Fruit fly (Drosophila melanogaster) whole organism, embryonic: ENCODE data around the gene Adsl.
A peak's percentile ranks its signal among the peaks of the same experiment; 100 is the strongest.

ENCODE experiments used
- CG1024 ChIP-seq: fragments of 200-800 bp; sonication (Bioruptor generic); IDR thresholded peaks from 2 replicates; pipeline ENCODE4 v1.3.6; 2022; ENCODE audit warnings: missing biosample characterization, missing genetic modification characterization
- CG10543 ChIP-seq: fragments of 200-800 bp; sonication (Bioruptor generic); optimal IDR thresholded peaks from 3 replicates; lab custom pipeline; 2017; ENCODE audit warnings: missing biosample characterization, mild to moderate bottlenecking, missing genetic modification characterization, moderate library complexity
- CG10654 ChIP-seq: fragments of 200-800 bp; sonication (Bioruptor generic); optimal IDR thresholded peaks from 2 replicates; lab custom pipeline; 2016; ENCODE audit warnings: missing biosample characterization, missing genetic modification characterization
- CG10959 ChIP-seq: fragments of 200-800 bp; sonication (Bioruptor generic); IDR thresholded peaks from 2 replicates; pipeline ENCODE4 v1.3.6; 2022; ENCODE audit warnings: missing biosample characterization, missing genetic modification characterization
- CG11085 ChIP-seq: fragments of 200-800 bp; sonication (Bioruptor generic); IDR thresholded peaks from 2 replicates; pipeline ENCODE4 v1.3.6; 2022; ENCODE audit warnings: missing biosample characterization, missing genetic modification characterization
- CG12071 ChIP-seq: fragments of 200-800 bp; sonication (Bioruptor generic); optimal IDR thresholded peaks from 3 replicates; lab custom pipeline; 2018; ENCODE audit warnings: missing biosample characterization, mild to moderate bottlenecking, missing genetic modification characterization
- CG14710 ChIP-seq: fragments of 200-800 bp; sonication (Bioruptor generic); optimal IDR thresholded peaks from 3 replicates; lab custom pipeline; 2019; ENCODE audit warnings: missing biosample characterization, mild to moderate bottlenecking, missing genetic modification characterization, moderate library complexity
- CG17912 ChIP-seq: fragments of 200-800 bp; sonication (Bioruptor generic); optimal IDR thresholded peaks from 2 replicates; lab custom pipeline; 2018; ENCODE audit warnings: missing biosample characterization, mild to moderate bottlenecking, missing genetic modification characterization
- CG2120 ChIP-seq: fragments of 200-800 bp; sonication (Bioruptor generic); optimal IDR thresholded peaks from 3 replicates; lab custom pipeline; 2016; ENCODE audit warnings: missing biosample characterization, missing genetic modification characterization
- CG31224 ChIP-seq: fragments of 200-800 bp; sonication (Bioruptor generic); IDR thresholded peaks from 2 replicates; pipeline ENCODE4 v1.3.6; 2022; ENCODE audit warnings: missing biosample characterization, missing genetic modification characterization
- CG32767 ChIP-seq: fragments of 200-800 bp; sonication (Bioruptor generic); IDR thresholded peaks from 2 replicates; pipeline ENCODE4 v1.3.6; 2022; ENCODE audit warnings: missing biosample characterization, missing genetic modification characterization
- CG3407 ChIP-seq: fragments of 200-800 bp; sonication (Bioruptor generic); optimal IDR thresholded peaks from 2 replicates; lab custom pipeline; 2018; ENCODE audit warnings: missing biosample characterization, mild to moderate bottlenecking, missing genetic modification characterization
- CG34422 ChIP-seq: fragments of 200-800 bp; sonication (Bioruptor generic); IDR thresholded peaks from 3 replicates; pipeline ENCODE4 v1.3.6; 2022; ENCODE audit warnings: missing biosample characterization, missing genetic modification characterization
- CG3838 ChIP-seq: fragments of 200-800 bp; sonication (Bioruptor generic); optimal IDR thresholded peaks from 3 replicates; lab custom pipeline; 2016; ENCODE audit warnings: missing biosample characterization, missing genetic modification characterization
- CG4328 ChIP-seq: fragments of 200-800 bp; sonication (Bioruptor generic); optimal IDR thresholded peaks from 3 replicates; lab custom pipeline; 2017; ENCODE audit warnings: missing biosample characterization, missing genetic modification reagents, missing genetic modification characterization
- CG4360 ChIP-seq: fragments of 200-800 bp; sonication (Bioruptor generic); IDR thresholded peaks from 2 replicates; pipeline ENCODE4 v1.3.6; 2022; ENCODE audit warnings: missing biosample characterization, missing genetic modification characterization
- CG4707 ChIP-seq: fragments of 200-800 bp; sonication (Bioruptor generic); optimal IDR thresholded peaks from 2 replicates; lab custom pipeline; 2018; ENCODE audit warnings: missing biosample characterization, mild to moderate bottlenecking, missing genetic modification characterization, moderate library complexity
- CG4854 ChIP-seq: fragments of 200-800 bp; sonication (Bioruptor generic); optimal IDR thresholded peaks from 2 replicates; lab custom pipeline; 2016; ENCODE audit warnings: missing biosample characterization, missing genetic modification characterization, inconsistent platforms
- CG8089 ChIP-seq: fragments of 200-800 bp; sonication (Bioruptor generic); optimal IDR thresholded peaks from 3 replicates; lab custom pipeline; 2016; ENCODE audit warnings: missing biosample characterization, missing genetic modification characterization
- CG8290 ChIP-seq, 3 experiments: fragments of 200-800 bp; sonication (Bioruptor generic); optimal IDR thresholded peaks; 2 replicates each; lab custom pipeline; 2016 to 2019; ENCODE audit warnings: missing biosample characterization in 3 of 3, missing genetic modification characterization in 3 of 3, mild to moderate bottlenecking in 2 of 3, moderate library complexity in 1 of 3
- CG8478 ChIP-seq: fragments of >200 bp; optimal IDR thresholded peaks from 2 replicates; lab custom pipeline; 2018
- CG9437 ChIP-seq: fragments of 200-800 bp; sonication (Bioruptor generic); optimal IDR thresholded peaks from 2 replicates; lab custom pipeline; 2018; ENCODE audit warnings: missing biosample characterization, mild to moderate bottlenecking, missing genetic modification characterization
- CG9727 ChIP-seq: fragments of 200-800 bp; sonication (Bioruptor generic); optimal IDR thresholded peaks from 3 replicates; lab custom pipeline; 2017; ENCODE audit warnings: missing biosample characterization, mild to moderate bottlenecking, missing genetic modification characterization
- CrebB ChIP-seq: fragments of 200-800 bp; sonication (Bioruptor generic); optimal IDR thresholded peaks from 3 replicates; lab custom pipeline; 2018; ENCODE audit warnings: missing biosample characterization, mild to moderate bottlenecking, missing genetic modification characterization
- D19B ChIP-seq: fragments of 200-800 bp; sonication (Bioruptor generic); optimal IDR thresholded peaks from 2 replicates; lab custom pipeline; 2017; ENCODE audit warnings: missing biosample characterization, mild to moderate bottlenecking, missing genetic modification characterization
- Dll ChIP-seq: fragments of 200-800 bp; sonication (Bioruptor generic); IDR thresholded peaks from 4 replicates; pipeline ENCODE4 v1.3.6; 2022; ENCODE audit warnings: missing biosample characterization, missing genetic modification characterization; ENCODE audit not compliant: partially characterized antibody
- Eip74EF ChIP-seq, 2 experiments: fragments of 200-800 bp in 1 of 2; fragments of >200 bp in 1 of 2; sonication (Bioruptor generic) in 1 of 2; optimal IDR thresholded peaks; 2 replicates each; lab custom pipeline; 2017 to 2019; ENCODE audit warnings: missing biosample characterization in 2 of 2, missing genetic modification characterization in 2 of 2, mild to moderate bottlenecking in 1 of 2, moderate library complexity in 1 of 2
- MTF-1 ChIP-seq: fragments of 200-800 bp; sonication (Bioruptor generic); optimal IDR thresholded peaks from 2 replicates; lab custom pipeline; 2018; ENCODE audit warnings: missing biosample characterization, mild to moderate bottlenecking, missing genetic modification characterization, borderline replicate concordance
- Mrtf ChIP-seq: fragments of 200-800 bp; sonication (Bioruptor generic); IDR thresholded peaks from 3 replicates; pipeline ENCODE4 v1.3.6; 2022; ENCODE audit warnings: missing biosample characterization, missing genetic modification characterization
- NC2α ChIP-seq: fragments of 200-800 bp; sonication (Bioruptor generic); optimal IDR thresholded peaks from 2 replicates; lab custom pipeline; 2016; ENCODE audit warnings: missing biosample characterization, missing genetic modification characterization
- Nf-YC ChIP-seq: fragments of 200-800 bp; optimal IDR thresholded peaks from 3 replicates; lab custom pipeline; 2019; ENCODE audit warnings: missing biosample characterization, mild to moderate bottlenecking, missing genetic modification characterization, moderate library complexity
- Oli ChIP-seq: fragments of 200-800 bp; sonication (Bioruptor generic); optimal IDR thresholded peaks from 2 replicates; lab custom pipeline; 2018; ENCODE audit warnings: missing biosample characterization, mild to moderate bottlenecking, missing genetic modification characterization, moderate library complexity
- YL-1 ChIP-seq: fragments of 200-800 bp; sonication (Bioruptor generic); optimal IDR thresholded peaks from 3 replicates; lab custom pipeline; 2017; ENCODE audit warnings: missing biosample characterization, mild to moderate bottlenecking, missing genetic modification characterization
- ap ChIP-seq: fragments of 200-800 bp; sonication (Bioruptor generic); IDR thresholded peaks from 2 replicates; pipeline ENCODE4 v1.3.6; 2022; ENCODE audit warnings: missing biosample characterization, missing genetic modification characterization
- ara ChIP-seq: fragments of 200-800 bp; sonication (Bioruptor generic); IDR thresholded peaks from 2 replicates; pipeline ENCODE4 v1.3.6; 2022; ENCODE audit warnings: missing biosample characterization, missing genetic modification characterization
- cas ChIP-seq: fragments of 200-800 bp; sonication (Bioruptor generic); IDR thresholded peaks from 2 replicates; pipeline ENCODE4 v1.3.6; 2022; ENCODE audit warnings: missing biosample characterization, missing genetic modification characterization
- chn ChIP-seq: fragments of 200-800 bp; sonication (Bioruptor generic); optimal IDR thresholded peaks from 2 replicates; lab custom pipeline; 2016; ENCODE audit warnings: missing biosample characterization, missing genetic modification characterization
- disco-r ChIP-seq: fragments of 200-800 bp; sonication (Bioruptor generic); optimal IDR thresholded peaks from 2 replicates; lab custom pipeline; 2016; ENCODE audit warnings: missing biosample characterization, missing genetic modification characterization
- dmrt99B ChIP-seq: fragments of 200-800 bp; sonication (Bioruptor generic); optimal IDR thresholded peaks from 2 replicates; lab custom pipeline; 2018; ENCODE audit warnings: missing biosample characterization, mild to moderate bottlenecking, missing genetic modification characterization, moderate library complexity
- eve ChIP-seq, 2 experiments: fragments of >200 bp; optimal IDR thresholded peaks; 2 replicates each; lab custom pipeline; 2017; ENCODE audit warnings: missing biosample characterization in 2 of 2, missing genetic modification characterization in 2 of 2
- gce ChIP-seq: fragments of 200-800 bp; sonication (Bioruptor generic); IDR thresholded peaks from 3 replicates; pipeline ENCODE4 v1.3.6; 2022; ENCODE audit warnings: missing biosample characterization, missing genetic modification characterization
- hth ChIP-seq: fragments of >200 bp; optimal IDR thresholded peaks from 2 replicates; lab custom pipeline; 2017; ENCODE audit warnings: inconsistent platforms
- jigr1 ChIP-seq: fragments of 200-800 bp; sonication (Bioruptor generic); IDR thresholded peaks from 3 replicates; pipeline ENCODE4 v1.3.6; 2022; ENCODE audit warnings: missing biosample characterization, missing genetic modification characterization
- kah ChIP-seq: fragments of 200-800 bp; sonication (Bioruptor generic); optimal IDR thresholded peaks from 2 replicates; lab custom pipeline; 2018; ENCODE audit warnings: missing biosample characterization, mild to moderate bottlenecking, missing genetic modification characterization
- klu ChIP-seq: fragments of 200-800 bp; sonication (Bioruptor generic); IDR thresholded peaks from 2 replicates; pipeline ENCODE4 v1.3.6; 2022; ENCODE audit warnings: missing biosample characterization, missing genetic modification characterization
- p53 ChIP-seq: fragments of 200-800 bp; sonication (Bioruptor generic); optimal IDR thresholded peaks from 2 replicates; lab custom pipeline; 2016; ENCODE audit warnings: missing biosample characterization, missing genetic modification characterization
- peb ChIP-seq: fragments of 200-800 bp; sonication (Bioruptor generic); IDR thresholded peaks from 2 replicates; pipeline ENCODE4 v1.3.6; 2022; ENCODE audit warnings: missing biosample characterization, missing genetic modification characterization
- pho ChIP-seq: fragments of 200-800 bp; sonication (Bioruptor generic); optimal IDR thresholded peaks from 2 replicates; lab custom pipeline; 2016; ENCODE audit warnings: missing biosample characterization, missing genetic modification characterization
- ranshi ChIP-seq: fragments of 200-800 bp; sonication (Bioruptor generic); IDR thresholded peaks from 2 replicates; pipeline ENCODE4 v1.3.6; 2022; ENCODE audit warnings: missing biosample characterization, missing genetic modification characterization
- slbo ChIP-seq: fragments of 200-800 bp; sonication (Bioruptor generic); IDR thresholded peaks from 2 replicates; pipeline ENCODE4 v1.3.6; 2022; ENCODE audit warnings: missing biosample characterization, missing genetic modification characterization
- slp2 ChIP-seq: fragments of 200-800 bp; sonication (Bioruptor generic); optimal IDR thresholded peaks from 2 replicates; lab custom pipeline; 2016; ENCODE audit warnings: missing biosample characterization, missing genetic modification characterization
- wdn ChIP-seq: fragments of 200-800 bp; sonication (Bioruptor generic); IDR thresholded peaks from 2 replicates; pipeline ENCODE4 v1.3.6; 2022; ENCODE audit warnings: missing biosample characterization, missing genetic modification characterization

Adsl gene

dm6 chr3R:17060244-17060664 lies 39.3 kb upstream of the Adsl start (continued):
- TF ChIP-seq hth (no peak), Mrtf (GFP tag; lab: Robert Waterston, UW) (no peak), CG4360 (GFP tag; lab: Robert Waterston, UW) (no peak), CG12071 (GFP tag; lab: Kevin White, UChicago) (no peak), CG3407 (GFP tag; lab: Kevin White, UChicago) (peak; percentile 37), CrebB (tag; lab: Kevin White, UChicago) (no peak), p53 (GFP tag; lab: Kevin White, UChicago) (no peak), MTF-1 (GFP tag; lab: Kevin White, UChicago) (no peak), CG10654 (peak; percentile 46), YL-1 (GFP tag; lab: Kevin White, UChicago) (no peak), CG14710 (tag; lab: Kevin White, UChicago) (peak; percentile 48), peb (GFP tag; lab: Robert Waterston, UW) (no peak), CG3838 (GFP tag; lab: Kevin White, UChicago) (no peak), CG4707 (GFP tag; lab: Kevin White, UChicago) (no peak), slbo (GFP tag; lab: Robert Waterston, UW) (peak; percentile 55), D19B (GFP tag; lab: Kevin White, UChicago) (no peak), CG10543 (GFP tag; lab: Kevin White, UChicago) (no peak), cas (GFP tag; lab: Robert Waterston, UW) (no peak), CG34422 (GFP tag; lab: Robert Waterston, UW) (0 out of 3 replicates have a peak, but pooled peaks have one; percentile 28), CG10959 (GFP tag; lab: Robert Waterston, UW) (no peak), CG1024 (GFP tag; lab: Robert Waterston, UW) (no peak), CG9727 (GFP tag; lab: Kevin White, UChicago) (peak; percentile 51), CG8478 (lab: Kevin White, UChicago) (no peak), gce (no peak), klu (no peak), disco-r (GFP tag; lab: Kevin White, UChicago) (no peak), pho (GFP tag; lab: Kevin White, UChicago) (peak; percentile 24), CG9437 (peak; percentile 54), CG31224 (GFP tag; lab: Robert Waterston, UW) (no peak), ranshi (peak; percentile 24; the same call in 1 of the 2 replicates), Dll (GFP tag; lab: Robert Waterston, UW) (no peak), jigr1 (no peak), ap (no peak), Oli (peak; percentile 71), NC2α (no peak), CG11085 (GFP tag; lab: Robert Waterston, UW) (no peak), CG8290 (GFP tag; optimal IDR thresholded peaks at IDR 0.05; lab: Kevin White, UChicago) (peak; percentile 52), CG8290 (tag; optimal IDR thresholded peaks at IDR 0.05; lab: Kevin White, UChicago) (peak in 1 of 2 experiments; percentile 87), kah (GFP tag; lab: Kevin White, UChicago) (no peak), CG2120 (GFP tag; lab: Kevin White, UChicago) (peak; percentile 63), dmrt99B (tag; lab: Kevin White, UChicago) (peak; percentile 66), CG32767 (GFP tag; lab: Robert Waterston, UW) (peak; percentile 18; the same call in 1 of the 2 replicates), CG4328 (GFP tag; lab: Kevin White, UChicago) (no peak), Eip74EF (GFP tag; optimal IDR thresholded peaks at IDR 0.05; lab: Kevin White, UChicago) (peak in 1 of 2 experiments; percentile 21), CG17912 (no peak), slp2 (GFP tag; lab: Kevin White, UChicago) (peak; percentile 16), Nf-YC (tag; lab: Kevin White, UChicago) (no peak), chn (GFP tag; lab: Kevin White, UChicago) (no peak), ara (GFP tag; lab: Robert Waterston, UW) (no peak), CG4854 (GFP tag; lab: Kevin White, UChicago) (no peak), CG8089 (GFP tag; lab: Kevin White, UChicago) (no peak), wdn (GFP tag; lab: Robert Waterston, UW) (no peak), eve (GFP tag; optimal IDR thresholded peaks at IDR 0.05; lab: Kevin White, UChicago) (peak in 1 of 2 experiments; percentile 68)
